Worm (Caenorhabditis elegans): ENCODE results near the gene rps-28.
A peak's percentile ranks its signal among the peaks of the same experiment; 100 is the strongest.

The rps-28 gene

DNA sequence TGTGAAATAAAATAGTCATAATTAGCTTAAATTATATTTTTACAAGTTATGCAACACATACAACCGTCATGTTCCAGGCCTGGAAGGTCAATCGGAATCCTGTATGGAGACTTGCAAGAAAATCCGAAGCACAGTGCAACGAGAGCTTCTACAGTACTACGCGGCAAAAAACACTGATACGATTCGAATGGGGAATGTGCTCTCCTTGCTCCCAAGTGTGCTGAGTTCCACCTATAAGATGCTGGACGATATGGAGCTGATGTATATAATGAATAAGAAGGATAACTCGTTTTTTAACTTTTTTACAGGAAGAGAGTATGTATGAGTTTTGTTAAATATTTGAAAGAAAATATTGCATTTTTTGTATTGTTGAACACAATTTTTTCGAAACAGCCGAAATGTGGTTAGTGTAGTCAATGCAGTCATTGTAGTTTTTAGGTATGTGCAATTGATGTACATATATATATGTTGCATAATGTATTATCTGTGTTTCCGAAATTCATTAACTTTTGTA, 33.1 kb upstream of the rps-28 start, which contains the start of gene nhr-146:
TSS of gene nhr-146 (plus strand) at position 464 of the 514 bp plus-strand sequence.
- TF ChIP-seq hrde-1 (tag; optimal IDR thresholded peaks at IDR 0.05; ENCODE audit: borderline replicate concordance) (no peak), nfya-2 (GFP tag; IDR thresholded peaks at IDR 0.05) (no peak), nhr-80 (tag; optimal IDR thresholded peaks at IDR 0.05) (no peak), ceh-100 (GFP tag; IDR thresholded peaks at IDR 0.05) (no peak), rpc-1 (optimal IDR thresholded peaks at IDR 0.05) (no peak), rpc-1 (tag; optimal IDR thresholded peaks at IDR 0.05) (no peak), pbrm-1 (GFP tag; IDR thresholded peaks at IDR 0.05) (no peak), Y56A3A.18 (GFP tag; IDR thresholded peaks at IDR 0.05) (no peak), ceh-91 (GFP tag; IDR thresholded peaks at IDR 0.05) (no peak), nfya-1 (tag; optimal IDR thresholded peaks at IDR 0.05; ENCODE audit: borderline replicate concordance, insufficient read depth) (no peak), F22D6.2 (tag; optimal IDR thresholded peaks at IDR 0.05) (no peak), B0336.3 (GFP tag; IDR thresholded peaks at IDR 0.05) (no peak)

DNA sequence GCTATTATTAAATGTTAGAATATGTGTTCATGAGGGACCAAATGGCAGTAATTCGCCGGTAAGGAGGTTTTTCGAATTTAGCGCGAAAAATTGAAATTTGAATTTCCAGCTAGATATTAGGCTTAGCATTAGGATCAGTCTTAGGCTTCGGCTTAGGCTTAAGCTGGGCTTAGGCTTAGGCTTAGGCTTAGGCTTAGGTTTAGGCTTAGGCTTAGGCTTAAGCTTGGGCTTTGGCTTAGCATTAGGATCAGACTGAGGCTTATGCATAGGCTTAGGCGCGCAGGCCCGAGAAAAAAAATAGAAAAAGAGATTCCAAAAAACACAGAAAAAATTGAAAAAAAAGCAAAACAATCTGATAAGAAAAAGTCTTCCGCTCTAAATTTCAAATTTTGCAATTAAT, 31.2 kb upstream of the rps-28 start:
- TF ChIP-seq attf-3 (GFP tag; conservative IDR thresholded peaks at IDR 0.05) = no peak
- no peak for TF ChIP-seq fkh-3 (tag; optimal IDR thresholded peaks at IDR 0.05)
- 0 out of 2 replicates have a peak, but pooled peaks have one; percentile 59 for TF ChIP-seq cebp-2 (GFP tag; IDR thresholded peaks at IDR 0.05)
- no peak for TF ChIP-seq mcd-1 (GFP tag; IDR thresholded peaks at IDR 0.05)
- TF ChIP-seq dpff-1 (tag; optimal IDR thresholded peaks at IDR 0.05) = no peak

DNA sequence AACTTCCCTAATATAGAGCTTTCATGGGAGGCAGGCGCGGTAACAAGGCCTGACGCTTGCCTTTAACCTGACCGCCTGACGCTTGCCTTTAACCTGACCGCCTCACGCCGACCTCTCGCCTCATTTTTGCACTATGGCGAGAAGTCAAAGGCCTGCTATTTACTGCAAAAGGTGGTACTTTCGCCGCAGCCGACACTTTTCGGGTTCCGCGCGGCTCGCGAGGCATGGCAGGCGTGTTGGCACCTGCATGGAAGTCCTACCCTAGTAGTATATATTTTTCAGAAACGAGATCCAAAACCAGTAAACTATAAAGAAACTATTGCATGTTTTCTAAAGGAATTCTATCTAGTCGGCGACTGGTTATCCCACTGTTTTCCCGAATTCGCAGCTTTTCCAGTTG, 30.8 kb upstream of the rps-28 start:
- TF ChIP-seq snpc-4 (GFP tag; optimal IDR thresholded peaks at IDR 0.05) (peak; percentile 39), snpc-4 (tag; optimal IDR thresholded peaks at IDR 0.05) (peak in 2 of 4 experiments; percentile 47 to 71), ceh-40 (GFP tag; IDR thresholded peaks at IDR 0.05) (no peak), Y95B8A.8 (GFP tag; IDR thresholded peaks at IDR 0.05) (no peak), zfh-2 (GFP tag; conservative IDR thresholded peaks at IDR 0.05) (peak; percentile 58), rcor-1 (GFP tag; IDR thresholded peaks at IDR 0.05) (no peak), snpc-1.1 (tag; optimal IDR thresholded peaks at IDR 0.05; ENCODE audit: insufficient read depth) (peak; percentile 44), snpc-3.4 (tag; optimal IDR thresholded peaks at IDR 0.05) (no peak), C17E4.6 (GFP tag; IDR thresholded peaks at IDR 0.05) (no peak), lsl-1 (GFP tag; optimal IDR thresholded peaks at IDR 0.05) (no peak), ceh-27 (GFP tag; optimal IDR thresholded peaks at IDR 0.05) (no peak), K12H6.12 (tag; optimal IDR thresholded peaks at IDR 0.05) (no peak), hlh-12 (tag; optimal IDR thresholded peaks at IDR 0.05) (no peak), Y53G8AR.9 (GFP tag; conservative IDR thresholded peaks at IDR 0.05) (no peak), T26A5.8 (tag; optimal IDR thresholded peaks at IDR 0.05) (no peak)

DNA sequence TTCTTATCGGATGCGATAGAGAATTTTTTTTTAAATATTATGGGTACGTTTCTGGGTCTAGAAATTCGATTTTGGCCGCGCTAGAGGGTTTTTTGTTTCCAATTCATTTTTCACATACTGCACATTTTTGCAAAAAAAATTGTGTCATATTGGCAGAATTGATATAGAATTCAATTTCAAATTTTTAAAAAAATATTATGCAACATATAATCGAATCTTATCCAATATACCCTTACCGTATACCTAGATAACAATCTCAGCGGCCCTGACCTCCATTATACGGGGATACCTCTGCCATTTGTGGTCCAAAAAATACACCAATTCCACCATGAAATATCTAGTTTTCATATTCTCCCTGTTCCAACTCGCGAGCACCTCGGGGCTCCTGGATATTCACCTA, 27.8 kb upstream of the rps-28 start, which contains the start of gene cpg-24:
TSS of gene cpg-24 (plus strand) at position 301 of the 400 bp plus-strand sequence.
- TF ChIP-seq nhr-179 (tag; optimal IDR thresholded peaks at IDR 0.05) (no peak), F52B5.7 (tag; optimal IDR thresholded peaks at IDR 0.05) (no peak), ztf-18 (tag; optimal IDR thresholded peaks at IDR 0.05) (no peak), ceh-58 (GFP tag; IDR thresholded peaks at IDR 0.05) (no peak)

Measured in whole organism, young adult.